Fruit fly (Drosophila melanogaster): ENCODE data around the gene CG7381.

CG7381 gene

dm6 chr3R:12982982-12983633 lies 5.8 kb upstream of the CG7381 start:
- TF ChIP-seq N (GFP tag; optimal IDR thresholded peaks at IDR 0.05) (no peak), HLH106 (tag; optimal IDR thresholded peaks at IDR 0.05) (no peak), Dfd (GFP tag; optimal IDR thresholded peaks at IDR 0.05) (no peak), pan (optimal IDR thresholded peaks at IDR 0.05) (no peak), usp (GFP tag; optimal IDR thresholded peaks at IDR 0.05) (no peak), CG32264 (GFP tag; optimal IDR thresholded peaks at IDR 0.05) (no peak)

dm6 chr3R:12982167-12982981 lies 5.1 kb upstream of the CG7381 start:
- TF ChIP-seq Jra (GFP tag; optimal IDR thresholded peaks at IDR 0.05): no peak
- peak; percentile 62 for TF ChIP-seq h (GFP tag; optimal IDR thresholded peaks at IDR 0.05)
- peak in 1 of 2 experiments; percentile 65 for TF ChIP-seq foxo (GFP tag; optimal IDR thresholded peaks at IDR 0.05)
- peak; percentile 60 for TF ChIP-seq psq (GFP tag; optimal IDR thresholded peaks at IDR 0.05)
- no peak for TF ChIP-seq dl (GFP tag; optimal IDR thresholded peaks at IDR 0.05; ENCODE audit: insufficient read depth in 1 of 2, partially characterized antibody in 2 of 2)
- TF ChIP-seq fru (GFP tag; optimal IDR thresholded peaks at IDR 0.05): peak; percentile 63
- peak; percentile 67 for TF ChIP-seq rgr (GFP tag; optimal IDR thresholded peaks at IDR 0.05)
- TF ChIP-seq ey (GFP tag; optimal IDR thresholded peaks at IDR 0.05): peak; percentile 43
- peak; percentile 38 for TF ChIP-seq br (GFP tag; optimal IDR thresholded peaks at IDR 0.05)
- TF ChIP-seq sv (GFP tag; optimal IDR thresholded peaks at IDR 0.05): peak; percentile 47
- TF ChIP-seq dmrt93B (GFP tag; optimal IDR thresholded peaks at IDR 0.05): no peak
- no peak for TF ChIP-seq Rel (GFP tag; optimal IDR thresholded peaks at IDR 0.05)
- TF ChIP-seq Rel (tag; optimal IDR thresholded peaks at IDR 0.05): peak; percentile 54
- no peak for TF ChIP-seq Mio (GFP tag; optimal IDR thresholded peaks at IDR 0.05)
- peak; percentile 45 for TF ChIP-seq brk (GFP tag; optimal IDR thresholded peaks at IDR 0.05)
- peak; percentile 70 for TF ChIP-seq HLH106 (tag; optimal IDR thresholded peaks at IDR 0.05)
- peak; percentile 24 for TF ChIP-seq Hnf4 (GFP tag; optimal IDR thresholded peaks at IDR 0.05)
- peak; percentile 33 for TF ChIP-seq CG9705 (GFP tag; optimal IDR thresholded peaks at IDR 0.05)
- no peak for TF ChIP-seq pan (optimal IDR thresholded peaks at IDR 0.05)
- TF ChIP-seq Hr83 (GFP tag; optimal IDR thresholded peaks at IDR 0.05; ENCODE audit: poor library complexity, severe bottlenecking): peak; percentile 30
- peak; percentile 43 for TF ChIP-seq sage (GFP tag; optimal IDR thresholded peaks at IDR 0.05)
- TF ChIP-seq Sp1 (GFP tag; optimal IDR thresholded peaks at IDR 0.05): peak; percentile 61
- peak; percentile 59 for TF ChIP-seq woc (GFP tag; optimal IDR thresholded peaks at IDR 0.05)
- peak; percentile 62 for TF ChIP-seq OdsH (GFP tag; optimal IDR thresholded peaks at IDR 0.05)

dm6 chr3R:12981334-12982166 lies 4.3 kb upstream of the CG7381 start:
- TF ChIP-seq ey (GFP tag; optimal IDR thresholded peaks at IDR 0.05) (peak; percentile 22), dmrt93B (GFP tag; optimal IDR thresholded peaks at IDR 0.05) (peak; percentile 28), sage (GFP tag; optimal IDR thresholded peaks at IDR 0.05) (no peak), Dif (GFP tag; optimal IDR thresholded peaks at IDR 0.05; ENCODE audit: partially characterized antibody) (no peak), jim (GFP tag; optimal IDR thresholded peaks at IDR 0.05) (peak; percentile 64), usp (GFP tag; optimal IDR thresholded peaks at IDR 0.05) (no peak), Myc (optimal IDR thresholded peaks at IDR 0.05) (no peak), fru (GFP tag; optimal IDR thresholded peaks at IDR 0.05) (peak; percentile 63), CrebA (GFP tag; optimal IDR thresholded peaks at IDR 0.05; ENCODE audit: borderline replicate concordance) (no peak), HLH106 (tag; optimal IDR thresholded peaks at IDR 0.05) (peak; percentile 69), tai (GFP tag; optimal IDR thresholded peaks at IDR 0.05) (no peak), psq (GFP tag; optimal IDR thresholded peaks at IDR 0.05) (peak; percentile 18), pan (optimal IDR thresholded peaks at IDR 0.05) (no peak), Hr78 (GFP tag; optimal IDR thresholded peaks at IDR 0.05) (no peak), rgr (GFP tag; optimal IDR thresholded peaks at IDR 0.05) (peak; percentile 46), dsf (GFP tag; optimal IDR thresholded peaks at IDR 0.05; ENCODE audit: borderline replicate concordance) (no peak), br (GFP tag; optimal IDR thresholded peaks at IDR 0.05) (no peak), h (GFP tag; optimal IDR thresholded peaks at IDR 0.05) (peak; percentile 40), Vsx2 (GFP tag; optimal IDR thresholded peaks at IDR 0.05; ENCODE audit: partially characterized antibody) (no peak), N (GFP tag; optimal IDR thresholded peaks at IDR 0.05) (peak; percentile 33), GATAd (GFP tag; optimal IDR thresholded peaks at IDR 0.05) (no peak), CG32264 (GFP tag; optimal IDR thresholded peaks at IDR 0.05) (peak; percentile 27), foxo (GFP tag; optimal IDR thresholded peaks at IDR 0.05) (peak in 1 of 2 experiments; percentile 72), lola (GFP tag; optimal IDR thresholded peaks at IDR 0.05) (no peak), Sp1 (GFP tag; optimal IDR thresholded peaks at IDR 0.05) (peak; percentile 74), dl (GFP tag; optimal IDR thresholded peaks at IDR 0.05; ENCODE audit: insufficient read depth in 1 of 2, partially characterized antibody in 2 of 2) (no peak), Rel (GFP tag; optimal IDR thresholded peaks at IDR 0.05) (no peak), Rel (tag; optimal IDR thresholded peaks at IDR 0.05) (no peak), sv (GFP tag; optimal IDR thresholded peaks at IDR 0.05) (peak; percentile 33), Abd-B (GFP tag; optimal IDR thresholded peaks at IDR 0.05) (no peak), CG9705 (GFP tag; optimal IDR thresholded peaks at IDR 0.05) (peak; percentile 31), brk (GFP tag; optimal IDR thresholded peaks at IDR 0.05) (peak; percentile 37), Dfd (GFP tag; optimal IDR thresholded peaks at IDR 0.05) (no peak), Jra (GFP tag; optimal IDR thresholded peaks at IDR 0.05) (no peak)

All from whole organism, wandering third instar larva.